Worm (Caenorhabditis elegans) whole organism, L3 larva: Measurements from ENCODE around the gene taf-9.

ENCODE experiments used
- ceh-16 ChIP-seq: sonication (generic microtip); optimal IDR thresholded peaks from 2 replicates; lab custom pipeline; 2017; ENCODE audit warnings: missing biosample characterization, missing genetic modification characterization
- elt-1 ChIP-seq: fragments of 150-350 bp; optimal IDR thresholded peaks from 2 replicates; lab custom pipeline; 2014; ENCODE audit warnings: missing biosample characterization, missing genetic modification characterization
- fkh-10 ChIP-seq: sonication (generic microtip); optimal IDR thresholded peaks from 2 replicates; lab custom pipeline; 2017; ENCODE audit warnings: missing biosample characterization, missing genetic modification reagents, missing genetic modification characterization
- fos-1 ChIP-seq: fragments of 150-350 bp; optimal IDR thresholded peaks from 2 replicates; lab custom pipeline; 2014; ENCODE audit warnings: missing biosample characterization, missing genetic modification characterization
- jun-1 ChIP-seq: fragments of 150-350 bp; optimal IDR thresholded peaks from 2 replicates; lab custom pipeline; 2014; ENCODE audit warnings: missing biosample characterization, missing genetic modification reagents, missing genetic modification characterization
- lin-15B ChIP-seq: fragments of 150-350 bp; optimal IDR thresholded peaks from 2 replicates; lab custom pipeline; 2014; ENCODE audit warnings: missing biosample characterization, missing genetic modification characterization
- mml-1 ChIP-seq: fragments of 150-350 bp; sonication (generic microtip); optimal IDR thresholded peaks from 3 replicates; lab custom pipeline; 2014; ENCODE audit warnings: missing biosample characterization, missing genetic modification characterization
- nfya-1 ChIP-seq: sonication (generic microtip); optimal IDR thresholded peaks from 2 replicates; lab custom pipeline; 2017; ENCODE audit warnings: missing genetic modification characterization, mild to moderate bottlenecking, missing compliant biosample characterization, antibody characterized with exemption, moderate library complexity; ENCODE audit not compliant: insufficient read depth
- nhr-77 ChIP-seq: fragments of 150-350 bp; optimal IDR thresholded peaks from 2 replicates; lab custom pipeline; 2014; ENCODE audit warnings: missing biosample characterization, missing genetic modification characterization
- snpc-4 ChIP-seq: fragments of 150-350 bp; optimal IDR thresholded peaks from 2 replicates; lab custom pipeline; 2014; ENCODE audit warnings: missing biosample characterization, missing genetic modification characterization
- unc-39 ChIP-seq: sonication (generic microtip); optimal IDR thresholded peaks from 4 replicates; lab custom pipeline; 2017; ENCODE audit warnings: missing biosample characterization, missing genetic modification characterization

DNA sequence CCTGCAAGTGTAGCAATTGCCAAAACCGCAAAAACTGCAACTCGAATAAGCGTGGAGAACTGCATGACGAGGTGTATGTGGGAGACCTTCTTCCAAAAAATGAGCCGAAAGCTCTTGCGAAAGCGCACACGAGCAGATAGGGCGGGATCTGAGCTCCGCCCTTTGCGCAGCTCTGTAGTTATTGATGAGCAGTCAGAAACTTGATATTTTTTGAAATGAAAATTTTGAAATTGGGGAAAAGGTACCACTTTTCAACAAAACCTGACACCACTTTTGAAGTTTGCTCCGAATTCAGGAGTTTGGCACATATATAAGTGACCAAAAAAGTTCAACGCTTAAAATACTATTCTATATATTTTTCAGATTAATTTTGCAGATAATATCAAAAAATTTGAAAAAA is 43.7 kb downstream of the taf-9 start, which contains the start of gene flp-15:
- no peak for TF ChIP-seq fos-1
- TF ChIP-seq ceh-16 (tag; lab: Kevin White, UChicago): no peak
- TF ChIP-seq nhr-77 (tag; lab: Kevin White, UChicago): no peak
- TF ChIP-seq mml-1: no peak
- TF ChIP-seq snpc-4: no peak
- no peak for TF ChIP-seq fkh-10 (GFP tag; lab: Kevin White, UChicago)
- TF ChIP-seq elt-1 (tag; lab: Kevin White, UChicago): no peak
- no peak for TF ChIP-seq lin-15B (tag; lab: Kevin White, UChicago)
- TF ChIP-seq nfya-1: no peak
- TF ChIP-seq unc-39: no peak
- no peak for TF ChIP-seq jun-1
